Worm (Caenorhabditis elegans) whole organism, young adult: Measurements from ENCODE around the gene pdzd-8.

ENCODE experiments used
- B0019.2 ChIP-seq: fragments of 200-800 bp; sonication (Bioruptor generic); conservative IDR thresholded peaks from 2 replicates; pipeline ENCODE4 v1.3.6; 2022; ENCODE audit warnings: missing genetic modification reagents, missing genetic modification characterization, missing compliant biosample characterization
- B0035.1 ChIP-seq: sonication (generic microtip); optimal IDR thresholded peaks from 2 replicates; lab custom pipeline; 2016; ENCODE audit warnings: missing genetic modification characterization, mild to moderate bottlenecking, missing compliant biosample characterization, missing genotype, missing genetic modification reagents
- B0261.1 ChIP-seq: sonication (generic microtip); optimal IDR thresholded peaks from 2 replicates; lab custom pipeline; 2016; ENCODE audit warnings: mild to moderate bottlenecking, missing genetic modification characterization, moderate library complexity, missing compliant biosample characterization
- C06A6.2 ChIP-seq: fragments of 200-800 bp; sonication (Bioruptor generic); conservative IDR thresholded peaks from 2 replicates; pipeline ENCODE4 v1.3.6; 2022; ENCODE audit warnings: missing genetic modification characterization, missing compliant biosample characterization
- D2030.7 ChIP-seq: fragments of 200-800 bp; sonication (Bioruptor generic); IDR thresholded peaks from 2 replicates; pipeline ENCODE4 v1.3.6; 2022; ENCODE audit warnings: missing genetic modification reagents, missing genetic modification characterization, missing compliant biosample characterization
- F10E7.11 ChIP-seq: sonication (generic microtip); optimal IDR thresholded peaks from 2 replicates; lab custom pipeline; 2017; ENCODE audit warnings: mild to moderate bottlenecking, missing genetic modification characterization, moderate library complexity, missing compliant biosample characterization
- F37B4.10 ChIP-seq: fragments of 200-800 bp; sonication (Bioruptor generic); IDR thresholded peaks from 2 replicates; pipeline ENCODE4 v1.3.6; 2022; ENCODE audit warnings: missing genetic modification characterization, missing compliant biosample characterization
- F52B5.7 ChIP-seq: sonication (generic microtip); optimal IDR thresholded peaks from 2 replicates; lab custom pipeline; 2016; ENCODE audit warnings: mild to moderate bottlenecking, missing genetic modification characterization, missing compliant biosample characterization
- K11D2.4 ChIP-seq: fragments of 200-800 bp; sonication (Bioruptor generic); IDR thresholded peaks from 2 replicates; pipeline ENCODE4 v1.3.6; 2022; ENCODE audit warnings: missing genetic modification reagents, missing genetic modification characterization, missing compliant biosample characterization
- T07F8.4 ChIP-seq: sonication (generic microtip); optimal IDR thresholded peaks from 2 replicates; lab custom pipeline; 2016; ENCODE audit warnings: mild to moderate bottlenecking, missing genetic modification characterization, moderate library complexity, missing compliant biosample characterization
- T26A5.8 ChIP-seq: sonication (generic microtip); optimal IDR thresholded peaks from 2 replicates; lab custom pipeline; 2016; ENCODE audit warnings: missing genetic modification characterization, missing compliant biosample characterization
- Y67H2A.10 ChIP-seq: fragments of 200-800 bp; sonication (Bioruptor generic); conservative IDR thresholded peaks from 2 replicates; pipeline ENCODE4 v1.3.6; 2022; ENCODE audit warnings: missing genetic modification reagents, missing genetic modification characterization, missing compliant biosample characterization
- Y95B8A.8 ChIP-seq: fragments of 200-800 bp; sonication (Bioruptor generic); IDR thresholded peaks from 2 replicates; pipeline ENCODE4 v1.3.6; 2022; ENCODE audit warnings: missing genetic modification reagents, missing genetic modification characterization, missing compliant biosample characterization
- ama-1 ChIP-seq, 3 experiments: fragments of 150-350 bp in 1 of 3; sonication (generic microtip) in 2 of 3; optimal IDR thresholded peaks; 2 replicates each; lab custom pipeline; 2014 to 2018; ENCODE audit warnings: missing biosample characterization in 2 of 3, missing genetic modification characterization in 2 of 3, missing genetic modification reagents in 2 of 3
- aptf-2 ChIP-seq: fragments of 200-800 bp; sonication (Bioruptor generic); conservative IDR thresholded peaks from 2 replicates; pipeline ENCODE4 v1.3.6; 2022; ENCODE audit warnings: missing genetic modification reagents, missing genetic modification characterization, missing compliant biosample characterization
- atf-7 ChIP-seq: sonication (generic microtip); optimal IDR thresholded peaks from 2 replicates; lab custom pipeline; 2017; ENCODE audit warnings: mild to moderate bottlenecking, missing genetic modification characterization, missing compliant biosample characterization
- attf-6 ChIP-seq: fragments of 200-800 bp; sonication (Bioruptor generic); IDR thresholded peaks from 2 replicates; pipeline ENCODE4 v1.3.6; 2022; ENCODE audit warnings: missing genetic modification reagents, missing genetic modification characterization, missing compliant biosample characterization
- bed-2 ChIP-seq: fragments of 200-800 bp; sonication (Bioruptor generic); IDR thresholded peaks from 2 replicates; pipeline ENCODE4 v1.3.6; 2022; ENCODE audit warnings: missing genetic modification reagents, missing genetic modification characterization, missing compliant biosample characterization
- ceh-100 ChIP-seq: fragments of 200-800 bp; sonication (Bioruptor generic); IDR thresholded peaks from 2 replicates; pipeline ENCODE4 v1.3.6; 2022; ENCODE audit warnings: missing genetic modification reagents, missing genetic modification characterization, missing compliant biosample characterization
- ceh-40 ChIP-seq: fragments of 200-800 bp; sonication (Bioruptor generic); IDR thresholded peaks from 2 replicates; pipeline ENCODE4 v1.3.6; 2022; ENCODE audit warnings: missing genetic modification characterization, missing compliant biosample characterization
- ceh-58 ChIP-seq: fragments of 200-800 bp; sonication (Bioruptor generic); IDR thresholded peaks from 2 replicates; pipeline ENCODE4 v1.3.6; 2022; ENCODE audit warnings: missing genetic modification characterization, missing compliant biosample characterization
- ceh-79 ChIP-seq: sonication (generic microtip); optimal IDR thresholded peaks from 2 replicates; lab custom pipeline; 2017; ENCODE audit warnings: mild to moderate bottlenecking, missing genetic modification characterization, missing compliant biosample characterization
- chd-7 ChIP-seq: sonication (generic microtip); optimal IDR thresholded peaks from 2 replicates; lab custom pipeline; 2016; ENCODE audit warnings: mild to moderate bottlenecking, missing genetic modification characterization, moderate library complexity, missing compliant biosample characterization
- egl-44 ChIP-seq: fragments of 200-800 bp; sonication (Bioruptor generic); IDR thresholded peaks from 2 replicates; pipeline ENCODE4 v1.3.6; 2022; ENCODE audit warnings: missing genetic modification reagents, missing genetic modification characterization, missing compliant biosample characterization
- gei-17 ChIP-seq: fragments of 200-800 bp; sonication (Bioruptor generic); optimal IDR thresholded peaks from 2 replicates; lab custom pipeline; 2018; ENCODE audit warnings: mild to moderate bottlenecking, missing genetic modification characterization, missing compliant biosample characterization
- him-1 ChIP-seq: sonication (generic microtip); optimal IDR thresholded peaks from 2 replicates; lab custom pipeline; 2016; ENCODE audit warnings: missing genotype, missing genetic modification reagents, missing genetic modification characterization, missing compliant biosample characterization
- hlh-26 ChIP-seq: fragments of 200-800 bp; sonication (Bioruptor generic); conservative IDR thresholded peaks from 2 replicates; pipeline ENCODE4 v1.3.6; 2022; ENCODE audit warnings: missing genetic modification reagents, missing genetic modification characterization, missing compliant biosample characterization
- hmg-20 ChIP-seq: fragments of 200-800 bp; sonication (Bioruptor generic); IDR thresholded peaks from 2 replicates; pipeline ENCODE4 v1.3.6; 2022; ENCODE audit warnings: missing genetic modification reagents, missing genetic modification characterization, missing compliant biosample characterization
- hrde-1 ChIP-seq: sonication (generic microtip); optimal IDR thresholded peaks from 2 replicates; lab custom pipeline; 2016; ENCODE audit warnings: missing genetic modification characterization, mild to moderate bottlenecking, missing compliant biosample characterization, moderate library complexity, missing genotype, missing genetic modification reagents, borderline replicate concordance
- lin-40 ChIP-seq: sonication (generic microtip); optimal IDR thresholded peaks from 2 replicates; lab custom pipeline; 2016; ENCODE audit warnings: missing genetic modification characterization, mild to moderate bottlenecking, missing compliant biosample characterization, missing genotype, missing genetic modification reagents
- lin-54 ChIP-seq: fragments of 200-800 bp; sonication (Bioruptor generic); optimal IDR thresholded peaks from 2 replicates; lab custom pipeline; 2018; ENCODE audit warnings: mild to moderate bottlenecking, missing genetic modification characterization, missing compliant biosample characterization
- lsy-27 ChIP-seq: sonication (generic microtip); optimal IDR thresholded peaks from 2 replicates; lab custom pipeline; 2017; ENCODE audit warnings: missing genetic modification characterization, mild to moderate bottlenecking, missing compliant biosample characterization, antibody characterized with exemption, missing genotype, borderline replicate concordance; ENCODE audit not compliant: insufficient read depth
- madf-6 ChIP-seq: fragments of 200-800 bp; sonication (Bioruptor generic); IDR thresholded peaks from 2 replicates; pipeline ENCODE4 v1.3.6; 2022; ENCODE audit warnings: missing genetic modification reagents, missing genetic modification characterization, missing compliant biosample characterization
- mes-4 ChIP-seq: sonication (generic microtip); optimal IDR thresholded peaks from 2 replicates; lab custom pipeline; 2016; ENCODE audit warnings: missing genotype, missing genetic modification characterization, missing compliant biosample characterization
- mxl-1 ChIP-seq: sonication (generic microtip); optimal IDR thresholded peaks from 2 replicates; lab custom pipeline; 2016; ENCODE audit warnings: missing genetic modification characterization, missing compliant biosample characterization
- nfyb-1 ChIP-seq: fragments of 200-800 bp; sonication (Bioruptor generic); IDR thresholded peaks from 2 replicates; pipeline ENCODE4 v1.3.6; 2022; ENCODE audit warnings: missing genetic modification reagents, missing genetic modification characterization, missing compliant biosample characterization
- repo-1 ChIP-seq: sonication (generic microtip); optimal IDR thresholded peaks from 2 replicates; lab custom pipeline; 2017; ENCODE audit warnings: mild to moderate bottlenecking, missing genetic modification characterization, missing compliant biosample characterization
- rpc-1 ChIP-seq, 2 experiments: fragments of 150-350 bp in 1 of 2; sonication (generic microtip) in 1 of 2; optimal IDR thresholded peaks; 2 replicates each; lab custom pipeline; 2014 to 2018; ENCODE audit warnings: missing biosample characterization in 1 of 2, missing genetic modification characterization in 1 of 2, missing genetic modification reagents in 1 of 2, missing genotype in 1 of 2
- sdz-38 ChIP-seq: sonication (generic microtip); optimal IDR thresholded peaks from 2 replicates; lab custom pipeline; 2016; ENCODE audit warnings: missing genotype, missing genetic modification characterization, missing compliant biosample characterization
- somi-1 ChIP-seq: fragments of 200-800 bp; sonication (Bioruptor generic); optimal IDR thresholded peaks from 2 replicates; lab custom pipeline; 2018; ENCODE audit warnings: mild to moderate bottlenecking, missing genetic modification characterization, missing compliant biosample characterization
- sptf-2 ChIP-seq: fragments of 200-800 bp; sonication (Bioruptor generic); optimal IDR thresholded peaks from 2 replicates; lab custom pipeline; 2018; ENCODE audit warnings: mild to moderate bottlenecking, missing genetic modification characterization, missing compliant biosample characterization
- unc-130 ChIP-seq: sonication (generic microtip); optimal IDR thresholded peaks from 2 replicates; lab custom pipeline; 2016; ENCODE audit warnings: missing genetic modification reagents, missing genetic modification characterization, missing compliant biosample characterization
- zfh-2 ChIP-seq: fragments of 200-800 bp; sonication (Bioruptor generic); conservative IDR thresholded peaks from 2 replicates; pipeline ENCODE4 v1.3.6; 2022; ENCODE audit warnings: missing genetic modification reagents, missing genetic modification characterization, missing compliant biosample characterization
- zim-3 ChIP-seq: sonication (generic microtip); optimal IDR thresholded peaks from 2 replicates; lab custom pipeline; 2017; ENCODE audit warnings: mild to moderate bottlenecking, missing genetic modification characterization, moderate library complexity, missing compliant biosample characterization
- ztf-18 ChIP-seq: sonication (generic microtip); optimal IDR thresholded peaks from 2 replicates; lab custom pipeline; 2016; ENCODE audit warnings: missing genotype, mild to moderate bottlenecking, missing genetic modification characterization, missing compliant biosample characterization
- ztf-26 ChIP-seq: sonication (generic microtip); optimal IDR thresholded peaks from 2 replicates; lab custom pipeline; 2017; ENCODE audit warnings: missing genetic modification characterization, missing compliant biosample characterization
- ztf-6 ChIP-seq: fragments of 200-800 bp; sonication (Bioruptor generic); IDR thresholded peaks from 2 replicates; pipeline ENCODE4 v1.3.6; 2022; ENCODE audit warnings: missing genetic modification reagents, missing genetic modification characterization, missing compliant biosample characterization

Gene pdzd-8

ce11 chrIV:8927093-8927492 lies 48.2 kb upstream of the pdzd-8 start (continued):
- no peak; the same call in 1 of the 2 replicates for TF ChIP-seq zfh-2
- peak; percentile 84 for TF ChIP-seq lin-40
- no peak for TF ChIP-seq aptf-2 (GFP tag; lab: Robert Waterston, UW)
- peak; percentile 94 for TF ChIP-seq ceh-79 (tag; lab: Kevin White, UChicago)
- TF ChIP-seq nfyb-1 (GFP tag; lab: Robert Waterston, UW) = peak; percentile 91
- peak; percentile 84 for TF ChIP-seq atf-7
- peak; percentile 94 for TF ChIP-seq rpc-1 (optimal IDR thresholded peaks at IDR 0.05; lab: Kevin White, UChicago)
- TF ChIP-seq rpc-1 (tag; optimal IDR thresholded peaks at IDR 0.05; lab: Kevin White, UChicago) = peak; percentile 91
- peak; percentile 80 for TF ChIP-seq mxl-1 (tag; lab: Kevin White, UChicago)
- peak; percentile 75 for TF ChIP-seq lsy-27 (tag; lab: Kevin White, UChicago)
- TF ChIP-seq repo-1 (tag; lab: Kevin White, UChicago) = peak; percentile 94
- peak; percentile 92 for TF ChIP-seq F52B5.7 (tag; lab: Kevin White, UChicago)
- peak; percentile 74 for TF ChIP-seq madf-6 (GFP tag; lab: Robert Waterston, UW)
- peak; percentile 74 for TF ChIP-seq ceh-100 (GFP tag; lab: Robert Waterston, UW)
- TF ChIP-seq mes-4 (tag; lab: Kevin White, UChicago) = peak; percentile 59
- TF ChIP-seq T26A5.8 = peak; percentile 86
- peak; percentile 95 for TF ChIP-seq sptf-2 (GFP tag; lab: Kevin White, UChicago)
- peak; percentile 89 for TF ChIP-seq ztf-18
- TF ChIP-seq B0261.1 (tag; lab: Kevin White, UChicago) = peak; percentile 98
- TF ChIP-seq ztf-26 (tag; lab: Kevin White, UChicago) = peak; percentile 78
- TF ChIP-seq hlh-26 (GFP tag; lab: Robert Waterston, UW) = no peak
- TF ChIP-seq D2030.7 (GFP tag; lab: Robert Waterston, UW) = peak; percentile 52; the same call in 1 of the 2 replicates
- no peak for TF ChIP-seq ztf-6 (GFP tag; lab: Robert Waterston, UW)
- peak; percentile 82 for TF ChIP-seq lin-54 (GFP tag; lab: Kevin White, UChicago)
- no peak for TF ChIP-seq bed-2 (GFP tag; lab: Robert Waterston, UW)
- TF ChIP-seq hmg-20 (GFP tag; lab: Robert Waterston, UW) = peak; percentile 70
- TF ChIP-seq C06A6.2 (GFP tag; lab: Robert Waterston, UW) = peak; percentile 73; the same call in 1 of the 2 replicates
- TF ChIP-seq ceh-40 (GFP tag; lab: Robert Waterston, UW) = 0 out of 2 replicates have a peak, but pooled peaks have one; percentile 54
- peak; percentile 94 for TF ChIP-seq chd-7
- 0 out of 2 replicates have a peak, but pooled peaks have one; percentile 43 for TF ChIP-seq B0019.2 (GFP tag; lab: Robert Waterston, UW)
- peak; percentile 94 for TF ChIP-seq egl-44
- peak; percentile 84 for TF ChIP-seq unc-130 (GFP tag; lab: Kevin White, UChicago)
- TF ChIP-seq attf-6 (GFP tag; lab: Robert Waterston, UW) = peak; percentile 48; the same call in 1 of the 2 replicates
- TF ChIP-seq gei-17 = peak; percentile 45
- TF ChIP-seq ceh-58 (GFP tag; lab: Robert Waterston, UW) = 0 out of 2 replicates have a peak, but pooled peaks have one; percentile 30
- TF ChIP-seq ama-1 (optimal IDR thresholded peaks at IDR 0.05; lab: Kevin White, UChicago) = no peak
- TF ChIP-seq ama-1 (GFP tag; optimal IDR thresholded peaks at IDR 0.05; lab: Kevin White, UChicago) = peak; percentile 83 to 89
- peak; percentile 68 for TF ChIP-seq him-1 (tag; lab: Kevin White, UChicago)
- TF ChIP-seq hrde-1 (tag; lab: Kevin White, UChicago) = peak; percentile 86
- peak; percentile 82 for TF ChIP-seq B0035.1 (tag; lab: Kevin White, UChicago)
- no peak for TF ChIP-seq F37B4.10
- peak; percentile 92 for TF ChIP-seq F10E7.11 (tag; lab: Kevin White, UChicago)
- TF ChIP-seq K11D2.4 (GFP tag; lab: Robert Waterston, UW) = no peak
- 0 out of 2 replicates have a peak, but pooled peaks have one; percentile 51 for TF ChIP-seq Y67H2A.10 (GFP tag; lab: Robert Waterston, UW)
- peak; percentile 91 for TF ChIP-seq T07F8.4 (tag; lab: Kevin White, UChicago)
- TF ChIP-seq sdz-38 = no peak
- TF ChIP-seq Y95B8A.8 (GFP tag; lab: Robert Waterston, UW) = 0 out of 2 replicates have a peak, but pooled peaks have one; percentile 40
- peak; percentile 95 for TF ChIP-seq zim-3 (tag; lab: Kevin White, UChicago)
- peak; percentile 70 for TF ChIP-seq somi-1 (GFP tag; lab: Kevin White, UChicago)
